Worm (Caenorhabditis elegans) whole organism, early embryonic: ENCODE data around the gene F56F11.2.

Experiments used
- B0310.2 ChIP-seq: sonication (generic microtip); optimal IDR thresholded peaks from 2 replicates; lab custom pipeline; 2016; ENCODE audit warnings: mild to moderate bottlenecking, missing genetic modification characterization, missing compliant biosample characterization
- aly-1 ChIP-seq: sonication (generic microtip); optimal IDR thresholded peaks from 2 replicates; lab custom pipeline; 2016; ENCODE audit warnings: missing genetic modification characterization, missing compliant biosample characterization
- ama-1 ChIP-seq: fragments of 150-350 bp; optimal IDR thresholded peaks from 2 replicates; lab custom pipeline; 2014
- ceh-13 ChIP-seq: fragments of 200-800 bp; sonication (Bioruptor generic); optimal IDR thresholded peaks from 2 replicates; lab custom pipeline; 2018; ENCODE audit warnings: mild to moderate bottlenecking, missing genetic modification characterization, missing compliant biosample characterization
- ceh-36 ChIP-seq: sonication (generic microtip); optimal IDR thresholded peaks from 2 replicates; lab custom pipeline; 2016; ENCODE audit warnings: missing genetic modification characterization, inconsistent platforms, missing compliant biosample characterization
- flt-1 ChIP-seq: fragments of 200-800 bp; sonication (Bioruptor generic); IDR thresholded peaks from 2 replicates; pipeline ENCODE4 v1.3.6; 2022; ENCODE audit warnings: missing genetic modification characterization, missing compliant biosample characterization
- hmbx-1 ChIP-seq: sonication (generic microtip); optimal IDR thresholded peaks from 2 replicates; lab custom pipeline; 2016; ENCODE audit warnings: mild to moderate bottlenecking, missing genetic modification characterization, missing compliant biosample characterization
- hnd-1 ChIP-seq: sonication (generic microtip); optimal IDR thresholded peaks from 2 replicates; lab custom pipeline; 2016; ENCODE audit warnings: missing genetic modification characterization, missing compliant biosample characterization
- scrt-1 ChIP-seq: fragments of 200-800 bp; sonication (Bioruptor generic); IDR thresholded peaks from 2 replicates; pipeline ENCODE4 v1.3.6; 2022; ENCODE audit warnings: missing genetic modification characterization, missing compliant biosample characterization
- sea-1 ChIP-seq: fragments of 200-800 bp; sonication (Bioruptor generic); conservative IDR thresholded peaks from 2 replicates; pipeline ENCODE4 v1.3.6; 2022; ENCODE audit warnings: missing genetic modification characterization, missing compliant biosample characterization
- tbx-11 ChIP-seq: fragments of 200-800 bp; sonication (Bioruptor generic); IDR thresholded peaks from 2 replicates; pipeline ENCODE4 v1.3.6; 2022; ENCODE audit warnings: missing genetic modification characterization, missing compliant biosample characterization
- tbx-37 ChIP-seq: fragments of 200-800 bp; sonication (Bioruptor generic); conservative IDR thresholded peaks from 2 replicates; pipeline ENCODE4 v1.3.6; 2022; ENCODE audit warnings: missing genetic modification reagents, missing genetic modification characterization, missing compliant biosample characterization
- tra-4 ChIP-seq: sonication (generic microtip); optimal IDR thresholded peaks from 2 replicates; lab custom pipeline; 2017; ENCODE audit warnings: missing genetic modification characterization, missing compliant biosample characterization

- TF ChIP-seq ceh-13 (no peak), ama-1 (lab: Kevin White, UChicago) (no peak), tbx-37 (GFP tag; lab: Robert Waterston, UW) (no peak), flt-1 (no peak), aly-1 (tag; lab: Kevin White, UChicago) (no peak), tbx-11 (GFP tag; lab: Robert Waterston, UW) (no peak), sea-1 (no peak), scrt-1 (GFP tag; lab: Robert Waterston, UW) (no peak), hnd-1 (tag; lab: Kevin White, UChicago) (no peak), ceh-36 (no peak), B0310.2 (no peak), hmbx-1 (tag; lab: Kevin White, UChicago) (no peak), tra-4 (no peak)
These were observed 36.6 kb downstream of the F56F11.2 start for ce11 chrIII:2918655-2919054.
